Worm (Caenorhabditis elegans) whole organism, early embryonic: Measurements from ENCODE around the gene F54E7.6.

Source experiments
- B0310.2 ChIP-seq: sonication (generic microtip); optimal IDR thresholded peaks from 2 replicates; lab custom pipeline; 2016; ENCODE audit warnings: mild to moderate bottlenecking, missing genetic modification characterization, missing compliant biosample characterization
- F13C5.2 ChIP-seq: sonication (generic microtip); optimal IDR thresholded peaks from 2 replicates; lab custom pipeline; 2017; ENCODE audit warnings: mild to moderate bottlenecking, missing genetic modification characterization, inconsistent platforms, missing compliant biosample characterization
- aly-1 ChIP-seq: sonication (generic microtip); optimal IDR thresholded peaks from 2 replicates; lab custom pipeline; 2016; ENCODE audit warnings: missing genetic modification characterization, missing compliant biosample characterization
- ama-1 ChIP-seq: fragments of 150-350 bp; optimal IDR thresholded peaks from 2 replicates; lab custom pipeline; 2014
- ceh-13 ChIP-seq: fragments of 200-800 bp; sonication (Bioruptor generic); optimal IDR thresholded peaks from 2 replicates; lab custom pipeline; 2018; ENCODE audit warnings: mild to moderate bottlenecking, missing genetic modification characterization, missing compliant biosample characterization
- ceh-36 ChIP-seq: sonication (generic microtip); optimal IDR thresholded peaks from 2 replicates; lab custom pipeline; 2016; ENCODE audit warnings: missing genetic modification characterization, inconsistent platforms, missing compliant biosample characterization
- ets-7 ChIP-seq: sonication (generic microtip); optimal IDR thresholded peaks from 2 replicates; lab custom pipeline; 2016; ENCODE audit warnings: missing genotype, missing genetic modification characterization, missing compliant biosample characterization
- flt-1 ChIP-seq: fragments of 200-800 bp; sonication (Bioruptor generic); IDR thresholded peaks from 2 replicates; pipeline ENCODE4 v1.3.6; 2022; ENCODE audit warnings: missing genetic modification characterization, missing compliant biosample characterization
- hmbx-1 ChIP-seq: sonication (generic microtip); optimal IDR thresholded peaks from 2 replicates; lab custom pipeline; 2016; ENCODE audit warnings: mild to moderate bottlenecking, missing genetic modification characterization, missing compliant biosample characterization
- hmg-4 ChIP-seq: fragments of 200-800 bp; sonication (Bioruptor generic); optimal IDR thresholded peaks from 2 replicates; lab custom pipeline; 2018; ENCODE audit warnings: mild to moderate bottlenecking, missing genetic modification characterization, missing compliant biosample characterization
- hnd-1 ChIP-seq: sonication (generic microtip); optimal IDR thresholded peaks from 2 replicates; lab custom pipeline; 2016; ENCODE audit warnings: missing genetic modification characterization, missing compliant biosample characterization
- pes-1 ChIP-seq: fragments of 200-800 bp; sonication (Bioruptor generic); IDR thresholded peaks from 2 replicates; pipeline ENCODE4 v1.3.6; 2022; ENCODE audit warnings: missing genetic modification reagents, missing genetic modification characterization, missing compliant biosample characterization
- scrt-1 ChIP-seq: fragments of 200-800 bp; sonication (Bioruptor generic); IDR thresholded peaks from 2 replicates; pipeline ENCODE4 v1.3.6; 2022; ENCODE audit warnings: missing genetic modification characterization, missing compliant biosample characterization
- sea-1 ChIP-seq: fragments of 200-800 bp; sonication (Bioruptor generic); conservative IDR thresholded peaks from 2 replicates; pipeline ENCODE4 v1.3.6; 2022; ENCODE audit warnings: missing genetic modification characterization, missing compliant biosample characterization
- tbx-11 ChIP-seq: fragments of 200-800 bp; sonication (Bioruptor generic); IDR thresholded peaks from 2 replicates; pipeline ENCODE4 v1.3.6; 2022; ENCODE audit warnings: missing genetic modification characterization, missing compliant biosample characterization
- tbx-37 ChIP-seq: fragments of 200-800 bp; sonication (Bioruptor generic); conservative IDR thresholded peaks from 2 replicates; pipeline ENCODE4 v1.3.6; 2022; ENCODE audit warnings: missing genetic modification reagents, missing genetic modification characterization, missing compliant biosample characterization
- tra-4 ChIP-seq: sonication (generic microtip); optimal IDR thresholded peaks from 2 replicates; lab custom pipeline; 2017; ENCODE audit warnings: missing genetic modification characterization, missing compliant biosample characterization

Gene F54E7.6

DNA sequence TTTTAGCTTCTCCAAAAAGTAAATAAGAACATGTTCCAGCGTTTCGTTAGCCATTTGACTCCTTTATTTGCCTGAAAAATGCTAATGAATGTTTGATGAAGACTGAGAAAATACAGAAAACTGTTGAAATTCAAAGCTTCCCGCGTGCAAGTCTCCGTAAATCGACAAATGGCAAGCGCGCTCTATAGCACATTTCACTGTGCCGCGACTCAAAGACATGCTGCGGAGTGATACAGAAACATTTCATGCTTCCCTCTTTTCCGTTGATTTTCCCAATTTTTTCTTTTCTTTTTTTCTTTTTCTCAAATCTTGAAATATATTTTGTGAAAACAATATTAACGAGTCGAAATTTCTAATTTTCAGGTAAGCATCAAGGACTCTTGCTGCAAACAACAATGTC is 18.1 kb upstream of the F54E7.6 start, which contains the start of the genes ska-3 and rps-12:
Gene ska-3, minus strand, starts transcription at position 71 of the 400 bp plus-strand sequence.
Gene rps-12, plus strand, starts transcription at position 364 of the 400 bp plus-strand sequence.
- TF ChIP-seq hnd-1: peak; percentile 8
- no peak for TF ChIP-seq ets-7 (tag; lab: Kevin White, UChicago)
- TF ChIP-seq hmg-4 (GFP tag; lab: Kevin White, UChicago): peak; percentile 70
- no peak for TF ChIP-seq ceh-36 (tag; lab: Kevin White, UChicago)
- TF ChIP-seq sea-1 (GFP tag; lab: Robert Waterston, UW): no peak; the same call in 1 of the 2 replicates
- peak; percentile 15 for TF ChIP-seq B0310.2 (tag; lab: Kevin White, UChicago)
- no peak for TF ChIP-seq ama-1 (lab: Kevin White, UChicago)
- TF ChIP-seq tra-4 (tag; lab: Kevin White, UChicago): no peak
- TF ChIP-seq flt-1 (GFP tag; lab: Robert Waterston, UW): peak; percentile 69
- 0 out of 2 replicates have a peak, but pooled peaks have one; percentile 17 for TF ChIP-seq tbx-11
- no peak for TF ChIP-seq aly-1
- TF ChIP-seq tbx-37 (GFP tag; lab: Robert Waterston, UW): peak; percentile 49; the same call in 1 of the 2 replicates
- TF ChIP-seq F13C5.2: peak; percentile 95
- no peak for TF ChIP-seq hmbx-1 (tag; lab: Kevin White, UChicago)
- TF ChIP-seq scrt-1 (GFP tag; lab: Robert Waterston, UW): no peak
- TF ChIP-seq ceh-13: no peak
- peak; percentile 72 for TF ChIP-seq pes-1 (GFP tag; lab: Robert Waterston, UW)

DNA sequence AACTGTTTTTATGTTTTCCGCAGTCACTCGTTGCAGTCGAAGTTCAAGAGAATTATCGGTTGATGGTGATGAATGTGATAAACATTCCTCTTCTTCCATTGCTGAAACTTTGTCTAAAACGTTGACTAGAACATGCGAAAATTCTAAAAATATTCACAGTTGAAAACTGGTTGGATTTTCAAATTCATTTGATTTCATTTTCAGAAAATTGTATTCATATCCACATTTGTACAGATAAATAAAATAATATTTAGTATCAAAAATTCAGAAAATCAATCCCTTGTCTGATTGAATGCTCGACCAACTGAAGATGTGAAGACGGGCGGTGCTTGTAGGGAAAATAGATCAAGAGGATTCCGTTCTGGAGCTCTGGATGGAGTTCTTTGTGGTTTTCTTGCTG is 16.9 kb upstream of the F54E7.6 start, which contains the start of gene F54E7.9:
Gene F54E7.9, minus strand, starts transcription at position 101 of the 400 bp plus-strand sequence.
- TF ChIP-seq aly-1 (no peak), ets-7 (tag; lab: Kevin White, UChicago) (no peak), ceh-36 (tag; lab: Kevin White, UChicago) (no peak), ceh-13 (no peak), sea-1 (GFP tag; lab: Robert Waterston, UW) (no peak), pes-1 (GFP tag; lab: Robert Waterston, UW) (no peak), ama-1 (lab: Kevin White, UChicago) (no peak), hmg-4 (GFP tag; lab: Kevin White, UChicago) (no peak), hmbx-1 (tag; lab: Kevin White, UChicago) (no peak), B0310.2 (tag; lab: Kevin White, UChicago) (no peak), scrt-1 (GFP tag; lab: Robert Waterston, UW) (no peak), flt-1 (GFP tag; lab: Robert Waterston, UW) (no peak), hnd-1 (no peak)

DNA sequence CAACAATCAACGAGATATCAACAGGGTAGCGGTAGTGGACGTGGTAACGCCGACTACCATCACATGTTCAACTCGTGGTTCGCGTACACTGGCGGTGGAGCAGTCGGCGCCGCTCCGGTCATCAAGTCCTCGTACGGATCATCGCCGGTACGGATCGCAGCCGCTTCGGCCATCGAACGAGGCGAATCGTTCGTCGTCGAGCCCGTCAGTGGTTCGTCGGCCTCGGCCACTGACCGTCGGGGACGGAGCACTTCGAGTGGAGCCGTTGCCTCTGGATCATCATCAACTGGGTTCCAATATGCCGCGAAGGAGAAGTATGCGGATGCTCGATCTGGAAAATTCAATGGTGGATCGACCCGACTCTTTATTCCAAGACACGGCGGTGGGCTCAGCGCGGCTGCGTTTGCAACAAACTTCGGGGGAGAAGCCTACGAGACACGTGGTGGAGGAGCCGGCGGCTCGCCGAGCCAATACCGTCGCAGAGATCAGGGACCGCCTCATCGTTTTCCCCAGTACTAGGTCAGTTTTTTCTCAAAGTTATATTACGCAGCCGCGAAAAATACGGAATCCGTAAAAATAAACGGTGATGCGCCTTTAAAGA is 14.6 kb upstream of the F54E7.6 start:
- TF ChIP-seq scrt-1 (GFP tag; lab: Robert Waterston, UW) (0 out of 2 replicates have a peak, but pooled peaks have one; percentile 19), aly-1 (peak; percentile 45), pes-1 (GFP tag; lab: Robert Waterston, UW) (no peak)

DNA sequence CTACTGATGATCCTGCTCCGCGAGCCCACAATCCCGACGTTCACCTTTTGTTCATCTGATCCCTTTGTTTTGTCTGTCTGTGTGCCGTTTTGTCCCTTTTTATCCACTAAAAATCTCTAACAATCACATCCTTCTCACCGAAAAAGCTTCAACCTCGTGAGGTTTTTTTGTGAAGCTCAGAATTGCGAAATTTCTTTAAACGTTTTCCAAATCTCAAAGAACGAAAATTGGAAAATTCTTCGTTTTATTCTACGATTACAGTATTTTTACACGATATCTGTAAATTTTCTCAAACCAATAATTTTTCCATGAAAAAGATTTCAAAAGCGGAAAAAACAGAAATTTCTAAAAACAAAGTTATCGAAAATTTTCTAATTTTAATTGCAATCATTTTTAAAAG is 13.3 kb upstream of the F54E7.6 start:
- no peak for TF ChIP-seq hnd-1
- TF ChIP-seq tra-4 (tag; lab: Kevin White, UChicago): no peak
- no peak for TF ChIP-seq F13C5.2
- no peak for TF ChIP-seq ceh-36 (tag; lab: Kevin White, UChicago)
- no peak for TF ChIP-seq B0310.2 (tag; lab: Kevin White, UChicago)
- TF ChIP-seq ama-1 (lab: Kevin White, UChicago): no peak
- TF ChIP-seq hmbx-1 (tag; lab: Kevin White, UChicago): no peak
- no peak for TF ChIP-seq ceh-13
- no peak for TF ChIP-seq aly-1
- TF ChIP-seq sea-1 (GFP tag; lab: Robert Waterston, UW): no peak
- TF ChIP-seq ets-7 (tag; lab: Kevin White, UChicago): no peak
- TF ChIP-seq tbx-11: no peak
- no peak for TF ChIP-seq pes-1 (GFP tag; lab: Robert Waterston, UW)
- TF ChIP-seq hmg-4 (GFP tag; lab: Kevin White, UChicago): no peak
- TF ChIP-seq tbx-37 (GFP tag; lab: Robert Waterston, UW): no peak

DNA sequence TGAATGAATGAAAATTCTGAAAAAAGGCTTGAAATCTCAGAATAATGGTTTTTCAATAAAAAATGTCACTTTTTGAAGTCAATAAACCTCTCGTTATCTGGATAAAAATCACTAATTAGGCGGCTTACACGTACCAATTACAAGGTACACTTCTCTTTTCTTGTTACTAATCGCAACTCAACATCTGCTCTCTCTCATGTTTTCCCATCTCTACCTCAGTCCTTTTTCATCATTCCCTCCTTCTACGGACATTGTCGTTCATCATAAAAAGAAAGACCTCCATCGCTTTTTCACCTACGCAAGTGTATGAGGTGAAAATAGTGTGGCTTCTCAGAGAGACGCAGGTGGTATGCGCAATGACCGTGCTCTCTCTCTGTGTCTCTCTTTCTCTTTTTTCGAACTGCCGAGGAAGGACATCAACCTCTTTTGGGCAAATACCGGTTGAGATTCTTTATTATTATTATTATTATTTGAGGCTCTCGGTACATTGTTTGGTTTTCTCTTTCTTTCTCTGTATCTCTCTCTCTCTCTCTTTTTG is 7.1 kb upstream of the F54E7.6 start:
- TF ChIP-seq pes-1 (GFP tag; lab: Robert Waterston, UW) (no peak), hmg-4 (GFP tag; lab: Kevin White, UChicago) (peak; percentile 1), tbx-11 (0 out of 2 replicates have a peak, but pooled peaks have one; percentile 13)

DNA sequence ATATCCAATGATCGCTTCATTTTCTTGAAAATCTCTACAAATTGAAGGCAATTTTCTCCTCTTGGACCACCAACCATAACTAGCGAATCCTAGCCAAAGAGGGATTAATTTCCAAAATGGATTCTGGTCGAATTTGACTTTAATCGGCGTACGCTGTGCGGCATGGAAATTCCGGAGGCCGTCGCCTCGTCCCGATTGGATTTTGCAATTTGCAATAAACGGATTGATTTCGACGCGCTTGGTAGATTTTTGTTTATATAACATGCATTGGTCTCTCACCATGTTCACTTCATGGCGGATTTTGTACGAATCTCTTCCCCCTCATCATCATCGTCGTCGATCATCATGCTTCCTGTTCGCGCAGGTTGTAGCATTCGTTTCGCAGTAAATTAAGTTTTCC is 4.8 kb upstream of the F54E7.6 start:
- TF ChIP-seq flt-1 (GFP tag; lab: Robert Waterston, UW) (no peak), hmbx-1 (tag; lab: Kevin White, UChicago) (no peak), hnd-1 (no peak), ceh-13 (no peak), F13C5.2 (no peak), ama-1 (lab: Kevin White, UChicago) (no peak), tbx-11 (no peak), ets-7 (tag; lab: Kevin White, UChicago) (no peak), tra-4 (tag; lab: Kevin White, UChicago) (no peak), hmg-4 (GFP tag; lab: Kevin White, UChicago) (no peak), ceh-36 (tag; lab: Kevin White, UChicago) (no peak)

DNA sequence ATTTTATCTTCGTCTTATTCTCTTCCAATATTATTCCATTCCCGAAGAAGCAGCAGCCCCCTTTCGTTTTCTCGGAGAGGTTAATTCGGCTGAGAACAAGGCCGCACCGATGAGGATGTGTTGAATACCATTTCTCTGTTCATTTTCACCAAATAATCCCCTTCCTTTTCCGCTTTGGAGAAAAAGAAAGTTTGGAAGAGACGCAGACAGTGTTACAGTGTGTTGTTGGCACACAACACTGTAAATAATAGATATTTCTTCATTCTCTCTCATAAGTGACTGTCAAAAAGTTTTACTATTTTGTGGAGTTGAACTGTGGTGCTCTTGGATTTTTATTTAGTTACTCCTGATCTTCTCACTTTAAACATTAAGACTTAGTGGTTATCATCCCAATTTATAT is 4.4 kb upstream of the F54E7.6 start:
- TF ChIP-seq tbx-11: no peak
- no peak for TF ChIP-seq tbx-37 (GFP tag; lab: Robert Waterston, UW)
- TF ChIP-seq ets-7 (tag; lab: Kevin White, UChicago): no peak
- TF ChIP-seq ceh-13: no peak
- no peak for TF ChIP-seq ceh-36 (tag; lab: Kevin White, UChicago)
- no peak for TF ChIP-seq flt-1 (GFP tag; lab: Robert Waterston, UW)
- TF ChIP-seq hmg-4 (GFP tag; lab: Kevin White, UChicago): no peak
- TF ChIP-seq pes-1 (GFP tag; lab: Robert Waterston, UW): no peak
- TF ChIP-seq scrt-1 (GFP tag; lab: Robert Waterston, UW): no peak
- TF ChIP-seq ama-1 (lab: Kevin White, UChicago): no peak
- TF ChIP-seq hnd-1: no peak
- TF ChIP-seq B0310.2 (tag; lab: Kevin White, UChicago): no peak
- no peak for TF ChIP-seq tra-4 (tag; lab: Kevin White, UChicago)
- TF ChIP-seq aly-1: no peak
